Worm (Caenorhabditis elegans): Measurements from ENCODE around the gene cid-1.

The cid-1 gene

ce11 chrIII:5196298-5197045 lies 22.8 kb downstream of the cid-1 start:
- TF ChIP-seq dao-5 (tag; optimal IDR thresholded peaks at IDR 0.05): no peak
- TF ChIP-seq W03F9.2 (tag; optimal IDR thresholded peaks at IDR 0.05): no peak
- TF ChIP-seq him-1 (tag; optimal IDR thresholded peaks at IDR 0.05): no peak

DNA sequence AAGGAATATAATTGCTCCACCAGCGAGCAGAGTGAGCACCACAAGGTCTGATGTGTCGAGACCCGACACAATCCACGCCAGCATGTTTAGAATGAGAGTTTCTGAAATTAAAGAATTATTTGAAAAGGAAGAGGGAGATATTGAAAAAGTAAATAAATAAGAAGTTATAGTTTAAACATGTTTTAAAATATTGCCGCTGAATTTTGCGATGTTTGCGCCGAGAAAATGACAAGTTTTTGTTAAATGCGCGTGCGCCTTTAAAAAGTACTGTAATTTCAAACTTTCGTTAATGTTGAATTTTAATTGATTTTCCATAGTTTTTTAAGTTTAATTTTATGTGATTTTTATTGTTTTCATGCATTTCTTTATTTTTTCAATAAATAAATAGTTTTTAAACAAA lies 25.9 kb downstream of the cid-1 start, which contains the start of gene emb-8:
Gene emb-8, minus strand, starts transcription at position 101 of the 400 bp plus-strand sequence.
- TF ChIP-seq dao-5 (tag; optimal IDR thresholded peaks at IDR 0.05): no peak
- TF ChIP-seq W03F9.2 (tag; optimal IDR thresholded peaks at IDR 0.05): no peak
- TF ChIP-seq him-1 (tag; optimal IDR thresholded peaks at IDR 0.05): no peak

- TF ChIP-seq him-1 (tag; optimal IDR thresholded peaks at IDR 0.05) (no peak), W03F9.2 (tag; optimal IDR thresholded peaks at IDR 0.05) (no peak), dao-5 (tag; optimal IDR thresholded peaks at IDR 0.05) (no peak)
Measured at ce11 chrIII:5200349-5200748, 26.6 kb downstream of the cid-1 start.

- TF ChIP-seq dao-5 (tag; optimal IDR thresholded peaks at IDR 0.05) (no peak), W03F9.2 (tag; optimal IDR thresholded peaks at IDR 0.05) (no peak), him-1 (tag; optimal IDR thresholded peaks at IDR 0.05) (no peak)
Measured at ce11 chrIII:5201267-5201666, 27.5 kb downstream of the cid-1 start.

DNA sequence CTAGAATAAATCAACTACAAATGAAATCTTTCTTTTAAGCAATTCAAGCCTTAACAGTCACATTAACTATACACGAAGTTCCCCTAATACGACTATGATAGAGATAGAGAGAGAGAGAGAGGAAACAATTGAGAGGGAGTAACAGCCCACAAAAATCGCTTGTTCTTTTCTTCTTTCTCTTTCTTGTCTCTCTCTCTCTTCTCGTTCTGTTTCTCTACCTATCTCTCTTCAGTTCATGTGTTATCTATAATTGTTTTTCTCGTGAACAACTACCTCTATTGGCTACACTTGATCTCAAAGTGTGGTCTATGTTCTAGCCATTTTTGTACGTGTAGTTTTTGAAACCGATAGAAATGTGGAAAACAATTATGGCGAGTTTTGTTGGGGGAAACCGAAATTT lies 28.9 kb downstream of the cid-1 start:
- TF ChIP-seq him-1 (tag; optimal IDR thresholded peaks at IDR 0.05) (no peak), W03F9.2 (tag; optimal IDR thresholded peaks at IDR 0.05) (peak; percentile 46), dao-5 (tag; optimal IDR thresholded peaks at IDR 0.05) (no peak)

ce11 chrIII:5203310-5203709 lies 29.6 kb downstream of the cid-1 start:
- peak; percentile 8 for TF ChIP-seq W03F9.2 (tag; optimal IDR thresholded peaks at IDR 0.05)
- no peak for TF ChIP-seq him-1 (tag; optimal IDR thresholded peaks at IDR 0.05)

DNA sequence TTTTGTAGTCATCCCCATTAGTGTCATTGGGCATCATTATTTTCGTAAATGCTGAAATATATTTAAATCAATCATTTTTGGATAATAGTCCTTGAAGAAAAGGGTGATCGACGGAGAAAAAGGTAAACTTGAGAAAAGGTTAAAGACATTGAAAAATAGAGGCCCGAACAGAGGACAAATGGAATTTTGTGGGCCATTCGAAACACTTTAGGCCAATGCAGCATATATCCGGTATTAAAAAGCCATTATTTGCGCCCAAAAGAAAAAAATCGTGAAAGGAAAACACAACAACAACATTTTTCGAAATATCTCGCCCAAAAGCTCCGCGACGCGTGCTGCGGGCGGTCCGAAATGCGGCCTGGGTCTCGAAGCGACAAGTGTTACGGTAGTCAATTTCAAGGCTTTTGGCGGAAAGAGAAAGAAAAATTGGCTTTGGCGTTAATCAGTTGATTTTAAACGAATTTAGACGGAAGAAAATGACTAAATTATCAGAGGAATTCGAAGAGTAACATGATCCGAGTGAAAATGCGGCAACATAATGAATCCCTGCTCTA lies 33.2 kb downstream of the cid-1 start, which contains the start of gene morc-1:
Gene morc-1, minus strand, starts transcription at position 51 of the 554 bp plus-strand sequence.
- no peak for TF ChIP-seq W03F9.2 (tag; optimal IDR thresholded peaks at IDR 0.05)
- no peak for TF ChIP-seq him-1 (tag; optimal IDR thresholded peaks at IDR 0.05)
- no peak for TF ChIP-seq dao-5 (tag; optimal IDR thresholded peaks at IDR 0.05)

DNA sequence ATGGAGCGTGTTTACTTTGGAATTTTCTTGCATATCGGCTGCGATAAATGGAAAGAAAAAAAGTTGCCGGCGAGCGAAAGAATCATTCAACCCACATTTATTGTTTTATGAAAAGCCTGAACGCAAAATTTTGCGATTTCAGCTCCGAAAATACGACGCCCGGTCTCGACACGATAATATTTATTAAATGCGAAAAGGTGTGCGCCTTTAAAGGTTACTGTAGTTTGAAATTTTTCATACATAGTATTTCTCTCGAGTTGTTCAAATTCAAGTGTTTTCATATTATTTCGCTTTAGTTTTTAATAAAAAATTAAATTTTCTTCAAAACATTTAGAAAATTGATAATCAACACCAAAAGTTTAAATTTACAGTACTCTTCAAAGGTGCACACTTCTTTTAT lies 35.3 kb downstream of the cid-1 start, which contains the start of gene syx-16:
Gene syx-16, minus strand, starts transcription at position 118 of the 400 bp plus-strand sequence.
- TF ChIP-seq him-1 (tag; optimal IDR thresholded peaks at IDR 0.05) (no peak), W03F9.2 (tag; optimal IDR thresholded peaks at IDR 0.05) (no peak), dao-5 (tag; optimal IDR thresholded peaks at IDR 0.05) (no peak)

DNA sequence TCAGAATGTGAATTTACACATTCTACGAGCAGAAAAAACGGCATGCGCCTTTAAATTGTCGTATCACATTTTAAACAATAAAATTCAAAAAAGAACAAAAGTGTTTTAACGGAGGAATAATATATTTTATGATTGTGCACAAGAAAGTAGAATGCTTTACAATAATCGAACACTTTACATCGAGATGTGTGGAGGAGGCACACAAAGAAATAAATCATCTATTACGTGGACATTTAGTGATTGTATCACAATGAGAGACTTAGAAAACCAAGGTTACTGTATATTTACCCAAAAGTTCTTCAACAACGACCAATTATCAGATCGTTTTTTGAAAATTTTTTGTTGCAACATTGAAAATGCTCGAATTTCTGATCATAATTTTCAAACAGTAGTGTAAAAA lies 36.5 kb downstream of the cid-1 start:
- no peak for TF ChIP-seq W03F9.2 (tag; optimal IDR thresholded peaks at IDR 0.05)
- TF ChIP-seq him-1 (tag; optimal IDR thresholded peaks at IDR 0.05): no peak
- TF ChIP-seq dao-5 (tag; optimal IDR thresholded peaks at IDR 0.05): no peak

ce11 chrIII:5211137-5211648 lies 37.5 kb downstream of the cid-1 start:
- TF ChIP-seq dao-5 (tag; optimal IDR thresholded peaks at IDR 0.05) (peak; percentile 81), W03F9.2 (tag; optimal IDR thresholded peaks at IDR 0.05) (peak; percentile 46)

ce11 chrIII:5214162-5214561 lies 40.4 kb downstream of the cid-1 start:
- TF ChIP-seq dao-5 (tag; optimal IDR thresholded peaks at IDR 0.05): no peak
- TF ChIP-seq him-1 (tag; optimal IDR thresholded peaks at IDR 0.05): no peak
- TF ChIP-seq W03F9.2 (tag; optimal IDR thresholded peaks at IDR 0.05): no peak

- TF ChIP-seq him-1 (tag; optimal IDR thresholded peaks at IDR 0.05) (no peak), W03F9.2 (tag; optimal IDR thresholded peaks at IDR 0.05) (no peak), dao-5 (tag; optimal IDR thresholded peaks at IDR 0.05) (no peak)
Measured at ce11 chrIII:5215375-5215774, 41.7 kb downstream of the cid-1 start, which contains the start of gene ZC155.4. Gene ZC155.4, minus strand, starts transcription at chrIII:5215475.

ce11 chrIII:5217511-5217910 lies 43.8 kb downstream of the cid-1 start, which contains the start of gene cutl-19:
Gene cutl-19, minus strand, starts transcription at chrIII:5217611.
- TF ChIP-seq him-1 (tag; optimal IDR thresholded peaks at IDR 0.05) (no peak), dao-5 (tag; optimal IDR thresholded peaks at IDR 0.05) (no peak), W03F9.2 (tag; optimal IDR thresholded peaks at IDR 0.05) (no peak)

- TF ChIP-seq W03F9.2 (tag; optimal IDR thresholded peaks at IDR 0.05): no peak
Measured at ce11 chrIII:5218687-5219086, 45.0 kb downstream of the cid-1 start, which contains the start of gene ZC155.2. Gene ZC155.2, plus strand, starts transcription at chrIII:5218987.

All from whole organism, L4/young adult.